Fruit fly (Drosophila melanogaster): ENCODE data around the gene Nagk.

- TF ChIP-seq cnc (optimal IDR thresholded peaks at IDR 0.05) (no peak), CG33017 (tag; optimal IDR thresholded peaks at IDR 0.05) (no peak), CG12768 (GFP tag; optimal IDR thresholded peaks at IDR 0.05) (no peak), CG5204 (GFP tag; optimal IDR thresholded peaks at IDR 0.05) (no peak), CG14711 (tag; optimal IDR thresholded peaks at IDR 0.05) (no peak), ovo (GFP tag; optimal IDR thresholded peaks at IDR 0.05) (no peak), CG1620 (GFP tag; optimal IDR thresholded peaks at IDR 0.05) (no peak), kay (GFP tag; ENCODE audit: borderline replicate concordance) (no peak), pad (GFP tag; optimal IDR thresholded peaks at IDR 0.05) (no peak), Crg-1 (GFP tag; optimal IDR thresholded peaks at IDR 0.05) (no peak), bab1 (GFP tag; optimal IDR thresholded peaks at IDR 0.05) (no peak), CG7045 (GFP tag; optimal IDR thresholded peaks at IDR 0.05) (no peak), toe (GFP tag; optimal IDR thresholded peaks at IDR 0.05) (no peak)
Observed at dm6 chr3R:15369742-15370141, 26.7 kb upstream of the Nagk start, which contains the start of gene CG14868.
